Worm (Caenorhabditis elegans): ENCODE results near the gene K02B2.6.

- no peak for TF ChIP-seq hlh-30 (tag; optimal IDR thresholded peaks at IDR 0.05; ENCODE audit: insufficient read depth)
- no peak for TF ChIP-seq jun-1 (tag; optimal IDR thresholded peaks at IDR 0.05)
- TF ChIP-seq zag-1 (tag; optimal IDR thresholded peaks at IDR 0.05): no peak
- TF ChIP-seq snpc-4 (tag; optimal IDR thresholded peaks at IDR 0.05): no peak
- TF ChIP-seq nhr-76 (tag; optimal IDR thresholded peaks at IDR 0.05): no peak
- TF ChIP-seq ces-1 (GFP tag; optimal IDR thresholded peaks at IDR 0.05): no peak
- TF ChIP-seq aly-2 (tag; optimal IDR thresholded peaks at IDR 0.05): no peak
- TF ChIP-seq ceh-82 (tag; optimal IDR thresholded peaks at IDR 0.05): no peak
- no peak for TF ChIP-seq nhr-28 (tag; optimal IDR thresholded peaks at IDR 0.05)
- no peak for TF ChIP-seq ceh-62 (tag; optimal IDR thresholded peaks at IDR 0.05)
- no peak for TF ChIP-seq snpc-1.2 (GFP tag; IDR thresholded peaks at IDR 0.05)
- TF ChIP-seq mep-1 (tag; optimal IDR thresholded peaks at IDR 0.05): no peak
- TF ChIP-seq lin-39 (tag; optimal IDR thresholded peaks at IDR 0.05): no peak
- TF ChIP-seq ZK546.5 (tag; optimal IDR thresholded peaks at IDR 0.05): no peak
These were observed 28.4 kb upstream of the K02B2.6 start for ce11 chrIV:5990503-5990902.
